Worm (Caenorhabditis elegans) whole organism, mixed stage, embryonic: ENCODE measurements around the gene nlp-7.

Source experiments
- ceh-39 ChIP-seq: fragments of 150-350 bp; optimal IDR thresholded peaks from 2 replicates; lab custom pipeline; 2014; ENCODE audit warnings: missing biosample characterization, missing genetic modification characterization
- ceh-43 ChIP-seq: fragments of 200-800 bp; sonication (Bioruptor generic); optimal IDR thresholded peaks from 2 replicates; lab custom pipeline; 2018; ENCODE audit warnings: mild to moderate bottlenecking, missing genetic modification characterization, moderate library complexity, missing compliant biosample characterization
- ces-1 ChIP-seq: fragments of 150-350 bp; optimal IDR thresholded peaks from 2 replicates; lab custom pipeline; 2014; ENCODE audit warnings: missing biosample characterization, missing genetic modification reagents, missing genetic modification characterization
- cnd-1 ChIP-seq: fragments of 200-800 bp; sonication (Bioruptor generic); optimal IDR thresholded peaks from 2 replicates; lab custom pipeline; 2018; ENCODE audit warnings: mild to moderate bottlenecking, missing genetic modification characterization, missing compliant biosample characterization
- drap-1 ChIP-seq: fragments of 200-800 bp; sonication (Bioruptor generic); optimal IDR thresholded peaks from 3 replicates; lab custom pipeline; 2018; ENCODE audit warnings: mild to moderate bottlenecking, missing genetic modification characterization, missing compliant biosample characterization
- elt-1 ChIP-seq: sonication (generic microtip); optimal IDR thresholded peaks from 2 replicates; lab custom pipeline; 2017; ENCODE audit warnings: missing genetic modification characterization, mild to moderate bottlenecking, missing compliant biosample characterization, antibody characterized with exemption, moderate library complexity, borderline replicate concordance; ENCODE audit not compliant: insufficient read depth
- elt-3 ChIP-seq: fragments of 150-350 bp; optimal IDR thresholded peaks from 2 replicates; lab custom pipeline; 2014; ENCODE audit warnings: missing biosample characterization, missing genetic modification characterization
- flh-1 ChIP-seq: fragments of 200-800 bp; sonication (Bioruptor generic); optimal IDR thresholded peaks from 2 replicates; lab custom pipeline; 2018; ENCODE audit warnings: mild to moderate bottlenecking, missing genetic modification characterization, moderate library complexity, missing compliant biosample characterization
- ham-2 ChIP-seq: fragments of 200-800 bp; sonication (Bioruptor generic); optimal IDR thresholded peaks from 2 replicates; lab custom pipeline; 2018; ENCODE audit warnings: mild to moderate bottlenecking, missing genetic modification characterization, missing compliant biosample characterization
- hlh-1 ChIP-seq: fragments of 150-350 bp; optimal IDR thresholded peaks from 2 replicates; lab custom pipeline; 2014; ENCODE audit warnings: missing biosample characterization, missing genetic modification reagents, missing genetic modification characterization
- lin-13 ChIP-seq: fragments of 150-350 bp; optimal IDR thresholded peaks from 2 replicates; lab custom pipeline; 2014; ENCODE audit warnings: missing biosample characterization, missing genetic modification characterization
- lin-32 ChIP-seq: fragments of 200-800 bp; sonication (Bioruptor generic); optimal IDR thresholded peaks from 2 replicates; lab custom pipeline; 2018; ENCODE audit warnings: mild to moderate bottlenecking, missing genetic modification characterization, missing compliant biosample characterization
- lsy-2 ChIP-seq: fragments of 150-350 bp; optimal IDR thresholded peaks from 2 replicates; lab custom pipeline; 2014; ENCODE audit warnings: missing biosample characterization, missing genetic modification characterization
- mab-5 ChIP-seq: fragments of 150-350 bp; optimal IDR thresholded peaks from 2 replicates; lab custom pipeline; 2014; ENCODE audit warnings: missing biosample characterization, missing genetic modification characterization
- mep-1 ChIP-seq: fragments of 150-350 bp; optimal IDR thresholded peaks from 2 replicates; lab custom pipeline; 2017; ENCODE audit warnings: missing biosample characterization, missing genetic modification reagents, missing genetic modification characterization, inconsistent platforms
- mls-2 ChIP-seq: sonication (generic microtip); optimal IDR thresholded peaks from 2 replicates; lab custom pipeline; 2016; ENCODE audit warnings: mild to moderate bottlenecking, missing genetic modification characterization, moderate library complexity, missing compliant biosample characterization
- nhr-2 ChIP-seq: fragments of 150-350 bp; optimal IDR thresholded peaks from 2 replicates; lab custom pipeline; 2014; ENCODE audit warnings: missing biosample characterization, missing genetic modification characterization
- nhr-237 ChIP-seq: fragments of 150-350 bp; optimal IDR thresholded peaks from 2 replicates; lab custom pipeline; 2014; ENCODE audit warnings: missing biosample characterization, missing genetic modification characterization
- nhr-28 ChIP-seq: fragments of 150-350 bp; optimal IDR thresholded peaks from 2 replicates; lab custom pipeline; 2014; ENCODE audit warnings: missing biosample characterization, missing genetic modification characterization
- pha-4 ChIP-seq: fragments of 150-350 bp; optimal IDR thresholded peaks from 2 replicates; lab custom pipeline; 2018; ENCODE audit warnings: missing biosample characterization, missing genetic modification reagents, missing genetic modification characterization
- snpc-4 ChIP-seq: fragments of 150-350 bp; optimal IDR thresholded peaks from 2 replicates; lab custom pipeline; 2014; ENCODE audit warnings: missing biosample characterization, missing genetic modification characterization
- sptf-1 ChIP-seq: sonication (generic microtip); optimal IDR thresholded peaks from 2 replicates; lab custom pipeline; 2017; ENCODE audit warnings: mild to moderate bottlenecking, missing genetic modification characterization, moderate library complexity, missing compliant biosample characterization
- tbx-8 ChIP-seq: fragments of 200-800 bp; sonication (Bioruptor generic); optimal IDR thresholded peaks from 2 replicates; lab custom pipeline; 2018; ENCODE audit warnings: mild to moderate bottlenecking, missing genetic modification characterization, moderate library complexity, missing compliant biosample characterization
- unc-39 ChIP-seq: fragments of 150-350 bp; optimal IDR thresholded peaks from 2 replicates; lab custom pipeline; 2014; ENCODE audit warnings: missing biosample characterization, missing genetic modification characterization
- unc-62 ChIP-seq: fragments of 150-350 bp; optimal IDR thresholded peaks from 2 replicates; lab custom pipeline; 2014; ENCODE audit warnings: missing biosample characterization, missing genetic modification reagents, missing genetic modification characterization
- zip-8 ChIP-seq: fragments of 150-350 bp; optimal IDR thresholded peaks from 2 replicates; lab custom pipeline; 2014; ENCODE audit warnings: missing biosample characterization, missing genetic modification characterization
- ztf-11 ChIP-seq: fragments of 150-350 bp; optimal IDR thresholded peaks from 2 replicates; lab custom pipeline; 2014; ENCODE audit warnings: missing biosample characterization, missing genetic modification characterization

nlp-7 gene

DNA sequence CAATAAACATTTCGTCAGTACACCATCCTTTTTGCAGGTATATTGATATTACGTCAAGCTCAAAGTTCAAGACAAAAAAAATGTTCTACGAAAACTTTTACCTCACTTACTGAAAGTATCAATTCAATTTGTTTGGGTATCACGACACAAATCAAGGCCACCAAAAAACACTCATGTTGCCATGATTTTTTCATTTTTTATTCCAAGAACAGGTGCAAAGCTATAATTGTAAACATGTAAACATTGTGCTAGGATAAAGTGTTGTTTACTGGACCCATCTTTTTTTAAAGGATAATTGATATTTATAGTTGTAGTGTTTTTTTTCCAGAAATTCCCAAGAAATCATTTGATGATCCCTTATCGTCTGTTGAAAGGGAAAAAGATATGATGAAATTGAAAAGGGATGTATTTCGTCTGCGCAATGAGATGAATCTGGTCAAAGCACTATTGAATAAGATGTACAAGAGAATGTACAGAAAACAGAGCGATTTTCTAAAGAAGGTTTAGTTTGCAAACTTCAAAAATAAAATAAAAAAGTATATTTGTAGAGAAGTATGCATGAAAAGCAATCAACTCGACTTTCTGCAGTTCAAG, 10.1 kb upstream of the nlp-7 start:
- TF ChIP-seq elt-1 (tag; lab: Kevin White, UChicago) (no peak), ztf-11 (no peak), lin-32 (no peak), pha-4 (no peak), hlh-1 (no peak), ces-1 (GFP tag; lab: Kevin White, UChicago) (no peak), mep-1 (tag; lab: Kevin White, UChicago) (no peak)

DNA sequence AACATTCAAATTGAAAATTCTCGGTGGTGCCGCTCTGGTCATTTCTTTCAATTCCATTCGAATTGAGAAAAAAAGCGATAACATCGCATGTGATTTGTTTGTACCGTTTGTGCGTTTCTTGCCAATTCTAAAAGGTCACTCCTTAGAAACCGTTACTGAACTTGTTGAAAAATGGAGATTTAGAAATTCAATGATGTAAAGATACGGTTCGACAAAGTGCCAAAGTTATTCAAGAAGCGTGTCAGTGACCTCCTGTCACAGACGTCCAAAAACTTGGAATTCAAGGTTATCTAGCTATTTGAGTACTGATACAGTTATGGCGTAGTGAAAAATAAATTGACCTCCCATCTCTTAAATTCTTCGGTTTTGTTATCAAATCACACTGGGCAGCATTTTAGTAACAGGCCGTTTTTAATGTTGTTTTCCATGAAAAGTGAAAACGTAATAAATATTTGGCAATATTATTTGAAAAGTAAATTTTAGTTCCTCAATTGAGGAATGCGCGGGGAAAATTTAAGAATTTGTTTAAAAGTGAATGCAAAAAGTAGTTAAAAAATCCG, 8.1 kb upstream of the nlp-7 start:
- TF ChIP-seq elt-3: no peak

DNA sequence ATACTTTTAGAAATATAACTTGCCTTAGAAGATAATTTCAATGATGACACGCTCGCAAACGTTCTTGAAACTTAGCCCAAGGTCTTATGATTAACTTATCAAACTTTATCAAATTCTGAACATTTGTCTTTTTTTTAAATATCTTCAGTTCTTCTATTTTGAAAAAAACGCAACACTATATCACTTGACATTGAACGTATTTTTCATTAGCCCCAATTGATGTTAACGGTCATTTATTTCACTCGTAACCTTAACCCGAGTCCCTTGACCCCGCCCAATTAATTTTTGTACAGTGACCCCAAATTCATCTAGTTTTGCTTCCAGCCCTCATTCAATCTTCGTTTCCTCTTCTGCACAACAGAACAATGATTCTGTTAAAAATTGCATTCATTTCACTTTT, 7.1 kb upstream of the nlp-7 start, which contains the start of gene F18E9.3:
F18E9.3 (plus strand) TSS at position 311 of the 400 bp plus-strand sequence.
- no peak for TF ChIP-seq elt-3
- no peak for TF ChIP-seq cnd-1
- TF ChIP-seq flh-1 (GFP tag; lab: Kevin White, UChicago): no peak
- TF ChIP-seq ces-1 (GFP tag; lab: Kevin White, UChicago): no peak
- TF ChIP-seq unc-39 (tag; lab: Kevin White, UChicago): no peak
- TF ChIP-seq nhr-2 (tag; lab: Kevin White, UChicago): no peak
- no peak for TF ChIP-seq mab-5 (tag; lab: Kevin White, UChicago)
- no peak for TF ChIP-seq snpc-4 (tag; lab: Kevin White, UChicago)
- no peak for TF ChIP-seq unc-62 (GFP tag; lab: Kevin White, UChicago)
- no peak for TF ChIP-seq hlh-1
- no peak for TF ChIP-seq tbx-8 (GFP tag; lab: Kevin White, UChicago)

DNA sequence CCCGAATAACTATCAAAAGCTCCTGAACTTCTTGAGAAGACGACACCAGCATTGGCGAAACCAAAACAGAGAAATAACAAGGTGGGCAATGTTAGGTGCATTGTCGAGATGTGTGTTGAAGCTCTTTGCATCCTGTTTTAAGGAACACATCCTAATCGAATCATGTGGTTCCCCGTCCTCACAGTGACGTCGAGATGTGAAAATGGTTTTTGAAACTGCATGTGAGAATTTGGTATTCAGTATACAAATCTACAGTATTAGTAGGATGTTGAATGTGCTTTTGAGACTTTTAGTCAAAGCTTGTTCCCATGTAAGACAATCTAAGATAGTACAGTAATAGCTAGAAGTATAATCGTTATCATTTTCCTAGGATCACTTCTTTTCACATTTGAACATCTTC, 4.7 kb downstream of the nlp-7 start, which contains the start of gene F18E9.7:
F18E9.7 (minus strand) TSS at position 101 of the 400 bp plus-strand sequence.
- TF ChIP-seq lin-32 (no peak), ham-2 (GFP tag; lab: Kevin White, UChicago) (no peak), lin-13 (tag; lab: Kevin White, UChicago) (no peak), unc-62 (GFP tag; lab: Kevin White, UChicago) (no peak), flh-1 (GFP tag; lab: Kevin White, UChicago) (no peak), hlh-1 (no peak), nhr-2 (tag; lab: Kevin White, UChicago) (no peak), lsy-2 (tag; lab: Kevin White, UChicago) (no peak), zip-8 (tag; lab: Kevin White, UChicago) (no peak), ceh-39 (tag; lab: Kevin White, UChicago) (no peak), drap-1 (GFP tag; lab: Kevin White, UChicago) (no peak), unc-39 (tag; lab: Kevin White, UChicago) (no peak), elt-3 (no peak), mls-2 (tag; lab: Kevin White, UChicago) (no peak), sptf-1 (tag; lab: Kevin White, UChicago) (no peak)

DNA sequence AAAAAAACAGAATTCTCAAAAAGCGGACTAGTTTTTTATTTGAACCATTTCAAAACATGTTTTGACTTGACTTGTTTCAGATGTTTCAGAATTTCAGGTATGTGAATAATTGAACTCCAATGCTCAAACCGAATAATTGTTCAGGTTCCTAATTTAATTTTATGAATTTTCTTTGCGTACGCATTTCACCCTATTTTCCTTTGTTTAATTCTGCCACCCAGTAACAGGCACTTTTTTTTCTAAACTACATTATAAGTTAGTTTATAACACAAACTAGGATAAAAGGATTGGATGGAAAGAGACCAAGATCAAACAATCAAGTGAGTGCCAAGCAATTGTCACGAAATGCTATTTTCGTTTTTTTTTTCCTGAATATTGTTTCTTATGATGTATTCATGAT, 5.5 kb downstream of the nlp-7 start:
- no peak for TF ChIP-seq mls-2 (tag; lab: Kevin White, UChicago)
- no peak for TF ChIP-seq elt-3
- no peak for TF ChIP-seq pha-4
- TF ChIP-seq unc-62 (GFP tag; lab: Kevin White, UChicago): no peak
- no peak for TF ChIP-seq mab-5 (tag; lab: Kevin White, UChicago)
- no peak for TF ChIP-seq nhr-28 (tag; lab: Kevin White, UChicago)
- TF ChIP-seq nhr-237 (tag; lab: Kevin White, UChicago): no peak
- no peak for TF ChIP-seq snpc-4 (tag; lab: Kevin White, UChicago)

DNA sequence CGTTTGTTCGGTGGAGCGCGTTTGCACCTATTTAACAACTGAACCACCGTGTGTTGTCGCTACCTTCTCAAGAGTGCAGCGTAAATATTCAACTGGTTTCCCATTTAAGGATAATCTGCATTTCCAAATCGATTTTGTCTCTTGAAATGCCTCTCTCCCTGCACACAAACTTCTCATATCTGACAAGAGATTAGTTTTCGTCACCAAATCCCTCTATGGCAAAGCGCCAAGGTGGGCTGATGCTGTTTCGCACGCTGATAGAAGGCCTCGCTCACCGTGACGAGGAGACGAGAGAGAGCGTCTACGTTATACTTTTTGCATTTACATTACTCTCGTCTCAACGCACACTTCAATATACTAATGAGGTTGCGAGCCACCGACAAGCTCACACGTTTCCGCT, 6.7 kb downstream of the nlp-7 start:
- TF ChIP-seq ces-1 (GFP tag; lab: Kevin White, UChicago) (peak; percentile 12), nhr-2 (tag; lab: Kevin White, UChicago) (no peak), sptf-1 (tag; lab: Kevin White, UChicago) (no peak), mls-2 (tag; lab: Kevin White, UChicago) (peak; percentile 30), lsy-2 (tag; lab: Kevin White, UChicago) (no peak), ceh-43 (no peak)
- TF ChIP-seq, all 35 proteins: peak for 2
